Worm (Caenorhabditis elegans) whole organism, L4/young adult: ENCODE results near the gene sre-37.

Experiments used
- W03F9.2 ChIP-seq: fragments of 150-350 bp; optimal IDR thresholded peaks from 2 replicates; lab custom pipeline; 2014; ENCODE audit warnings: missing biosample characterization, missing genetic modification characterization
- dao-5 ChIP-seq: sonication (generic microtip); optimal IDR thresholded peaks from 2 replicates; lab custom pipeline; 2016; ENCODE audit warnings: missing genotype, missing genetic modification characterization, moderate library complexity, missing compliant biosample characterization
- him-1 ChIP-seq: sonication (generic microtip); optimal IDR thresholded peaks from 2 replicates; lab custom pipeline; 2016; ENCODE audit warnings: missing genotype, missing genetic modification reagents, missing genetic modification characterization, missing compliant biosample characterization

- no peak for TF ChIP-seq W03F9.2 (tag; lab: Kevin White, UChicago)
- TF ChIP-seq him-1 (tag; lab: Kevin White, UChicago): no peak
- no peak for TF ChIP-seq dao-5
Measured at ce11 chrII:12467047-12467446, 1.4 kb downstream of the sre-37 start, which contains the start of gene srg-16.
